Fruit fly (Drosophila melanogaster) whole organism, embryonic: ENCODE data around the gene CG8671.
A peak's percentile ranks its signal among the peaks of the same experiment; 100 is the strongest.

Experiments used
- Ada2b ChIP-seq: fragments of 200-800 bp; sonication (Bioruptor generic); IDR thresholded peaks from 2 replicates; pipeline ENCODE4 v1.3.6; 2022; ENCODE audit warnings: missing biosample characterization, missing genetic modification characterization
- CG1024 ChIP-seq: fragments of 200-800 bp; sonication (Bioruptor generic); IDR thresholded peaks from 2 replicates; pipeline ENCODE4 v1.3.6; 2022; ENCODE audit warnings: missing biosample characterization, missing genetic modification characterization
- CG10321 ChIP-seq: fragments of 200-800 bp; sonication (Bioruptor generic); IDR thresholded peaks from 2 replicates; pipeline ENCODE4 v1.3.6; 2022; ENCODE audit warnings: missing biosample characterization, missing genetic modification characterization
- CG12104 ChIP-seq: fragments of 200-800 bp; sonication (Bioruptor generic); optimal IDR thresholded peaks from 3 replicates; lab custom pipeline; 2016; ENCODE audit warnings: missing biosample characterization, missing genetic modification characterization
- CG12219 ChIP-seq: fragments of 200-800 bp; sonication (Bioruptor generic); optimal IDR thresholded peaks from 3 replicates; lab custom pipeline; 2018; ENCODE audit warnings: missing biosample characterization, mild to moderate bottlenecking, missing genetic modification characterization
- CG12744 ChIP-seq: fragments of 200-800 bp; sonication (Bioruptor generic); optimal IDR thresholded peaks from 2 replicates; lab custom pipeline; 2016; ENCODE audit warnings: missing biosample characterization, missing genetic modification characterization
- CG13624 ChIP-seq: fragments of 200-800 bp; sonication (Bioruptor generic); optimal IDR thresholded peaks from 2 replicates; lab custom pipeline; 2016; ENCODE audit warnings: missing biosample characterization, missing genetic modification characterization
- CG16813 ChIP-seq: fragments of 200-800 bp; sonication (Bioruptor generic); IDR thresholded peaks from 3 replicates; pipeline ENCODE4 v1.3.6; 2022; ENCODE audit warnings: missing biosample characterization, missing genetic modification characterization; ENCODE audit not compliant: partially characterized antibody
- CG16815 ChIP-seq: fragments of 200-800 bp; sonication (Bioruptor generic); optimal IDR thresholded peaks from 3 replicates; lab custom pipeline; 2017; ENCODE audit warnings: missing biosample characterization, mild to moderate bottlenecking, missing genetic modification characterization
- CG17186 ChIP-seq: fragments of 200-800 bp; sonication (Bioruptor generic); optimal IDR thresholded peaks from 3 replicates; lab custom pipeline; 2017; ENCODE audit warnings: missing biosample characterization, missing genetic modification reagents, missing genetic modification characterization
- CG17385 ChIP-seq: fragments of 200-800 bp; sonication (Bioruptor generic); optimal IDR thresholded peaks from 3 replicates; lab custom pipeline; 2018; ENCODE audit warnings: missing biosample characterization, mild to moderate bottlenecking, missing genetic modification characterization
- CG17612 ChIP-seq: fragments of 200-800 bp; sonication (Bioruptor generic); IDR thresholded peaks from 2 replicates; pipeline ENCODE4 v1.3.6; 2022; ENCODE audit warnings: missing biosample characterization, missing genetic modification characterization
- CG18599 ChIP-seq: fragments of 200-800 bp; sonication (Bioruptor generic); optimal IDR thresholded peaks from 3 replicates; lab custom pipeline; 2017; ENCODE audit warnings: missing biosample characterization, missing genetic modification characterization, mild to moderate bottlenecking, moderate library complexity, missing genetic modification reagents
- CG2202 ChIP-seq: fragments of 200-800 bp; sonication (Bioruptor generic); optimal IDR thresholded peaks from 2 replicates; lab custom pipeline; 2018; ENCODE audit warnings: missing biosample characterization, mild to moderate bottlenecking, missing genetic modification characterization
- CG42726 ChIP-seq: fragments of 200-800 bp; sonication (Bioruptor generic); IDR thresholded peaks from 2 replicates; pipeline ENCODE4 v1.3.6; 2022; ENCODE audit warnings: missing biosample characterization, missing genetic modification characterization; ENCODE audit not compliant: partially characterized antibody
- CG43689 ChIP-seq: fragments of 200-800 bp; sonication (Bioruptor generic); IDR thresholded peaks from 2 replicates; pipeline ENCODE4 v1.3.6; 2022; ENCODE audit warnings: missing biosample characterization, missing genetic modification characterization
- CG4424 ChIP-seq: fragments of 200-800 bp; sonication (Bioruptor generic); optimal IDR thresholded peaks from 3 replicates; lab custom pipeline; 2016; ENCODE audit warnings: missing biosample characterization, missing genetic modification characterization
- CG4707 ChIP-seq: fragments of 200-800 bp; sonication (Bioruptor generic); optimal IDR thresholded peaks from 2 replicates; lab custom pipeline; 2018; ENCODE audit warnings: missing biosample characterization, mild to moderate bottlenecking, missing genetic modification characterization, moderate library complexity
- CG7372 ChIP-seq: fragments of 200-800 bp; sonication (Bioruptor generic); IDR thresholded peaks from 2 replicates; pipeline ENCODE4 v1.3.6; 2022; ENCODE audit warnings: missing biosample characterization, missing genetic modification characterization
- CG8281 ChIP-seq: fragments of 200-800 bp; sonication (Bioruptor generic); optimal IDR thresholded peaks from 2 replicates; lab custom pipeline; 2018; ENCODE audit warnings: missing biosample characterization, mild to moderate bottlenecking, missing genetic modification characterization, moderate library complexity
- CG8388 ChIP-seq: fragments of 200-800 bp; sonication (Bioruptor generic); optimal IDR thresholded peaks from 2 replicates; lab custom pipeline; 2019; ENCODE audit warnings: missing biosample characterization, mild to moderate bottlenecking, missing genetic modification characterization, moderate library complexity
- Camta ChIP-seq: fragments of 200-800 bp; sonication (Bioruptor generic); optimal IDR thresholded peaks from 2 replicates; lab custom pipeline; 2016; ENCODE audit warnings: missing biosample characterization, missing genetic modification characterization
- CoRest ChIP-seq: fragments of 200-800 bp; sonication (Bioruptor generic); optimal IDR thresholded peaks from 3 replicates; lab custom pipeline; 2018; ENCODE audit warnings: missing biosample characterization, mild to moderate bottlenecking, missing genetic modification characterization, moderate library complexity
- Doc3 ChIP-seq: fragments of 200-800 bp; sonication (Bioruptor generic); IDR thresholded peaks from 3 replicates; pipeline ENCODE4 v1.3.6; 2022; ENCODE audit warnings: missing biosample characterization, missing genetic modification characterization; ENCODE audit not compliant: partially characterized antibody
- Dp ChIP-seq: fragments of 200-800 bp; sonication (Bioruptor generic); optimal IDR thresholded peaks from 2 replicates; lab custom pipeline; 2018; ENCODE audit warnings: missing biosample characterization, mild to moderate bottlenecking, missing genetic modification characterization, moderate library complexity
- Drgx ChIP-seq: fragments of 200-800 bp; sonication (Bioruptor generic); IDR thresholded peaks from 2 replicates; pipeline ENCODE4 v1.3.6; 2022; ENCODE audit warnings: missing biosample characterization, missing genetic modification characterization
- Fer3 ChIP-seq: fragments of 200-800 bp; sonication (Bioruptor generic); optimal IDR thresholded peaks from 2 replicates; lab custom pipeline; 2018; ENCODE audit warnings: missing biosample characterization, mild to moderate bottlenecking, missing genetic modification characterization, moderate library complexity
- Lhr ChIP-seq: fragments of 200-800 bp; sonication (Bioruptor generic); optimal IDR thresholded peaks from 3 replicates; lab custom pipeline; 2017; ENCODE audit warnings: mild to moderate bottlenecking, missing biosample characterization, missing genetic modification reagents, missing genetic modification characterization
- Mad ChIP-seq: fragments of 200-800 bp; sonication (Bioruptor generic); optimal IDR thresholded peaks from 2 replicates; lab custom pipeline; 2016; ENCODE audit warnings: missing biosample characterization, missing genetic modification characterization
- Rx ChIP-seq: fragments of 200-800 bp; sonication (Bioruptor generic); IDR thresholded peaks from 2 replicates; pipeline ENCODE4 v1.3.6; 2022; ENCODE audit warnings: missing biosample characterization, missing genetic modification characterization
- cato ChIP-seq: fragments of 200-800 bp; sonication (Bioruptor generic); optimal IDR thresholded peaks from 2 replicates; lab custom pipeline; 2016; ENCODE audit warnings: missing biosample characterization, missing genetic modification characterization, borderline replicate concordance
- chn ChIP-seq: fragments of 200-800 bp; sonication (Bioruptor generic); optimal IDR thresholded peaks from 2 replicates; lab custom pipeline; 2016; ENCODE audit warnings: missing biosample characterization, missing genetic modification characterization
- crp ChIP-seq, 2 experiments: fragments of 200-800 bp; sonication (Bioruptor generic); optimal IDR thresholded peaks; 2 replicates in 1 of 2; 3 replicates in 1 of 2; lab custom pipeline; 2017; ENCODE audit warnings: missing biosample characterization in 2 of 2, missing genetic modification characterization in 2 of 2, mild to moderate bottlenecking in 1 of 2, moderate library complexity in 1 of 2
- fd64A ChIP-seq: fragments of 200-800 bp; sonication (Bioruptor generic); optimal IDR thresholded peaks from 3 replicates; lab custom pipeline; 2018; ENCODE audit warnings: missing biosample characterization, mild to moderate bottlenecking, missing genetic modification characterization
- grau ChIP-seq: fragments of 200-800 bp; optimal IDR thresholded peaks from 3 replicates; lab custom pipeline; 2019; ENCODE audit warnings: missing biosample characterization, mild to moderate bottlenecking, missing genetic modification characterization, moderate library complexity
- grn ChIP-seq: fragments of 200-800 bp; sonication (Bioruptor generic); optimal IDR thresholded peaks from 3 replicates; lab custom pipeline; 2017; ENCODE audit warnings: missing biosample characterization, missing genetic modification characterization
- hth ChIP-seq: fragments of >200 bp; optimal IDR thresholded peaks from 2 replicates; lab custom pipeline; 2017; ENCODE audit warnings: inconsistent platforms
- kni ChIP-seq: fragments of 200-800 bp; sonication (Bioruptor generic); optimal IDR thresholded peaks from 3 replicates; lab custom pipeline; 2017; ENCODE audit warnings: mild to moderate bottlenecking, missing biosample characterization, missing genetic modification reagents, missing genetic modification characterization
- lbe ChIP-seq: fragments of 200-800 bp; sonication (Bioruptor generic); optimal IDR thresholded peaks from 2 replicates; lab custom pipeline; 2016; ENCODE audit warnings: missing biosample characterization, mild to moderate bottlenecking, missing genetic modification characterization
- lmd ChIP-seq: fragments of 200-800 bp; sonication (Bioruptor generic); IDR thresholded peaks from 2 replicates; pipeline ENCODE4 v1.3.6; 2022; ENCODE audit warnings: missing biosample characterization, missing genetic modification characterization
- peb ChIP-seq: fragments of 200-800 bp; sonication (Bioruptor generic); IDR thresholded peaks from 2 replicates; pipeline ENCODE4 v1.3.6; 2022; ENCODE audit warnings: missing biosample characterization, missing genetic modification characterization
- run ChIP-seq: fragments of 200-800 bp; sonication (Bioruptor generic); optimal IDR thresholded peaks from 3 replicates; lab custom pipeline; 2018; ENCODE audit warnings: missing biosample characterization, mild to moderate bottlenecking, missing genetic modification characterization
- sim ChIP-seq: fragments of 200-800 bp; sonication (Bioruptor generic); IDR thresholded peaks from 2 replicates; pipeline ENCODE4 v1.3.6; 2022; ENCODE audit warnings: missing biosample characterization, missing genetic modification characterization
- sisA ChIP-seq: fragments of 200-800 bp; sonication (Bioruptor generic); IDR thresholded peaks from 2 replicates; pipeline ENCODE4 v1.3.6; 2022; ENCODE audit warnings: missing biosample characterization, missing genetic modification characterization
- ssp ChIP-seq: fragments of 200-800 bp; sonication (Bioruptor generic); IDR thresholded peaks from 2 replicates; pipeline ENCODE4 v1.3.6; 2022; ENCODE audit warnings: missing biosample characterization, missing genetic modification characterization
- tna ChIP-seq: fragments of 200-800 bp; sonication (Bioruptor generic); IDR thresholded peaks from 2 replicates; pipeline ENCODE4 v1.3.6; 2022; ENCODE audit warnings: missing biosample characterization, missing genetic modification characterization; ENCODE audit not compliant: partially characterized antibody
- vfl ChIP-seq: fragments of 200-800 bp; sonication (Bioruptor generic); optimal IDR thresholded peaks from 2 replicates; lab custom pipeline; 2016; ENCODE audit warnings: missing biosample characterization, missing genetic modification characterization
- wdn ChIP-seq: fragments of 200-800 bp; sonication (Bioruptor generic); IDR thresholded peaks from 2 replicates; pipeline ENCODE4 v1.3.6; 2022; ENCODE audit warnings: missing biosample characterization, missing genetic modification characterization
- wor ChIP-seq: fragments of 200-800 bp; sonication (Bioruptor generic); IDR thresholded peaks from 2 replicates; pipeline ENCODE4 v1.3.6; 2022; ENCODE audit warnings: missing biosample characterization, missing genetic modification characterization
- z ChIP-seq: fragments of 200-800 bp; sonication (Bioruptor generic); IDR thresholded peaks from 3 replicates; pipeline ENCODE4 v1.3.6; 2022; ENCODE audit warnings: missing biosample characterization, missing genetic modification characterization

CG8671 gene

dm6 chr2L:21250519-21251336, 12.0 kb upstream of the CG8671 start (continued):
- 0 out of 3 replicates have a peak, but pooled peaks have one; percentile 54 for TF ChIP-seq z (GFP tag; lab: Robert Waterston, UW)
- no peak for TF ChIP-seq CG2202 (tag; lab: Kevin White, UChicago)
- TF ChIP-seq sim (GFP tag; lab: Robert Waterston, UW) = no peak
- no peak for TF ChIP-seq CG7372 (GFP tag; lab: Robert Waterston, UW)
- no peak for TF ChIP-seq CoRest
- peak; percentile 76 for TF ChIP-seq kni (GFP tag; lab: Kevin White, UChicago)
- TF ChIP-seq CG8281 (tag; lab: Kevin White, UChicago) = no peak
- TF ChIP-seq cato (GFP tag; lab: Kevin White, UChicago) = no peak
- TF ChIP-seq CG10321 (GFP tag; lab: Robert Waterston, UW) = no peak
- TF ChIP-seq Dp (GFP tag; lab: Kevin White, UChicago) = no peak
- peak; percentile 41 for TF ChIP-seq CG13624 (GFP tag; lab: Kevin White, UChicago)
- TF ChIP-seq Lhr (GFP tag; lab: Kevin White, UChicago) = no peak
- TF ChIP-seq CG16813 (GFP tag; lab: Robert Waterston, UW) = no peak
- no peak for TF ChIP-seq CG17612 (GFP tag; lab: Robert Waterston, UW)
- TF ChIP-seq grau (tag; lab: Kevin White, UChicago) = no peak
- peak; percentile 78 for TF ChIP-seq lbe (GFP tag; lab: Kevin White, UChicago)
- TF ChIP-seq CG4707 = no peak
- TF ChIP-seq hth (lab: Kevin White, UChicago) = no peak
- TF ChIP-seq CG4424 (GFP tag; lab: Kevin White, UChicago) = no peak
- no peak for TF ChIP-seq CG43689 (GFP tag; lab: Robert Waterston, UW)
- no peak for TF ChIP-seq Camta (GFP tag; lab: Kevin White, UChicago)
- no peak for TF ChIP-seq CG42726 (GFP tag; lab: Robert Waterston, UW)
- no peak for TF ChIP-seq sisA (GFP tag; lab: Robert Waterston, UW)
- no peak for TF ChIP-seq CG12219 (GFP tag; lab: Kevin White, UChicago)
- TF ChIP-seq CG16815 = no peak
- no peak for TF ChIP-seq peb (GFP tag; lab: Robert Waterston, UW)
- peak; percentile 20 for TF ChIP-seq CG18599 (GFP tag; lab: Kevin White, UChicago)
- TF ChIP-seq wdn (GFP tag; lab: Robert Waterston, UW) = no peak
- no peak for TF ChIP-seq CG8388 (GFP tag; lab: Kevin White, UChicago)
- no peak for TF ChIP-seq ssp (GFP tag; lab: Robert Waterston, UW)
- peak; percentile 16 for TF ChIP-seq run
- TF ChIP-seq Ada2b = no peak
- TF ChIP-seq wor (GFP tag; lab: Robert Waterston, UW) = no peak
- 0 out of 2 replicates have a peak, but pooled peaks have one; percentile 20 for TF ChIP-seq tna (GFP tag; lab: Robert Waterston, UW)
- TF ChIP-seq Rx (GFP tag; lab: Robert Waterston, UW) = no peak
- TF ChIP-seq Fer3 (tag; lab: Kevin White, UChicago) = no peak
- no peak for TF ChIP-seq Doc3 (GFP tag; lab: Robert Waterston, UW)
- no peak for TF ChIP-seq CG12104 (GFP tag; lab: Kevin White, UChicago)
- no peak for TF ChIP-seq crp (GFP tag; optimal IDR thresholded peaks at IDR 0.05; lab: Kevin White, UChicago)
- peak; percentile 96 for TF ChIP-seq CG17385 (GFP tag; lab: Kevin White, UChicago)
- no peak for TF ChIP-seq fd64A (GFP tag; lab: Kevin White, UChicago)
- no peak for TF ChIP-seq CG12744 (GFP tag; lab: Kevin White, UChicago)
- no peak for TF ChIP-seq lmd
- no peak for TF ChIP-seq Drgx
- no peak for TF ChIP-seq CG17186
- TF ChIP-seq CG1024 (GFP tag; lab: Robert Waterston, UW) = no peak
- TF ChIP-seq Mad (GFP tag; lab: Kevin White, UChicago) = no peak
- no peak for TF ChIP-seq grn (GFP tag; lab: Kevin White, UChicago)
- TF ChIP-seq chn (GFP tag; lab: Kevin White, UChicago) = peak; percentile 29
- TF ChIP-seq vfl (GFP tag; lab: Kevin White, UChicago) = no peak
